Fruit fly (Drosophila melanogaster) whole organism, embryonic: Measurements from ENCODE around the gene CG14205.

Experiments
- Asciz ChIP-seq: fragments of 200-800 bp; sonication (Bioruptor generic); optimal IDR thresholded peaks from 2 replicates; lab custom pipeline; 2017; ENCODE audit warnings: missing biosample characterization, mild to moderate bottlenecking, missing genetic modification characterization, missing genetic modification reagents
- Awh ChIP-seq: fragments of 200-800 bp; sonication (Bioruptor generic); IDR thresholded peaks from 2 replicates; pipeline ENCODE4, ENCODE4 v1.3.6; 2022; ENCODE audit warnings: missing biosample characterization, missing genetic modification characterization
- BtbVII ChIP-seq: fragments of 200-800 bp; sonication (Bioruptor generic); optimal IDR thresholded peaks from 3 replicates; lab custom pipeline; 2017; ENCODE audit warnings: missing biosample characterization, mild to moderate bottlenecking, missing genetic modification characterization
- CG11247 ChIP-seq: fragments of 200-800 bp; sonication (Bioruptor generic); IDR thresholded peaks from 2 replicates; pipeline ENCODE4 v1.3.6; 2022; ENCODE audit warnings: missing biosample characterization, missing genetic modification characterization
- CG11504 ChIP-seq: fragments of 200-800 bp; sonication (Bioruptor generic); optimal IDR thresholded peaks from 3 replicates; lab custom pipeline; 2019; ENCODE audit warnings: missing biosample characterization, mild to moderate bottlenecking, missing genetic modification characterization, moderate library complexity
- CG13123 ChIP-seq: fragments of 200-800 bp; sonication (Bioruptor generic); optimal IDR thresholded peaks from 2 replicates; lab custom pipeline; 2016; ENCODE audit warnings: missing biosample characterization, missing genetic modification characterization
- CG13287 ChIP-seq: fragments of 200-800 bp; sonication (Bioruptor generic); IDR thresholded peaks from 2 replicates; pipeline ENCODE4 v1.3.6; 2022; ENCODE audit warnings: missing biosample characterization, missing genetic modification characterization; ENCODE audit not compliant: partially characterized antibody
- CG13296 ChIP-seq: fragments of 200-800 bp; sonication (Bioruptor generic); optimal IDR thresholded peaks from 3 replicates; lab custom pipeline; 2018; ENCODE audit warnings: missing biosample characterization, mild to moderate bottlenecking, missing genetic modification characterization
- CG14014 ChIP-seq: fragments of 200-800 bp; sonication (Bioruptor generic); IDR thresholded peaks from 2 replicates; pipeline ENCODE4 v1.3.6; 2022; ENCODE audit warnings: missing biosample characterization, missing genetic modification characterization
- CG14050 ChIP-seq: fragments of 200-800 bp; sonication (Bioruptor generic); IDR thresholded peaks from 3 replicates; pipeline ENCODE4 v1.3.6; 2022; ENCODE audit warnings: missing biosample characterization, missing genetic modification characterization
- CG15696 ChIP-seq: fragments of 200-800 bp; sonication (Bioruptor generic); optimal IDR thresholded peaks from 2 replicates; lab custom pipeline; 2019; ENCODE audit warnings: missing biosample characterization, mild to moderate bottlenecking, missing genetic modification characterization, moderate library complexity
- CG16813 ChIP-seq: fragments of 200-800 bp; sonication (Bioruptor generic); IDR thresholded peaks from 3 replicates; pipeline ENCODE4 v1.3.6; 2022; ENCODE audit warnings: missing biosample characterization, missing genetic modification characterization; ENCODE audit not compliant: partially characterized antibody
- CG17912 ChIP-seq: fragments of 200-800 bp; sonication (Bioruptor generic); optimal IDR thresholded peaks from 2 replicates; lab custom pipeline; 2018; ENCODE audit warnings: missing biosample characterization, mild to moderate bottlenecking, missing genetic modification characterization
- CG18262 ChIP-seq: fragments of 200-800 bp; optimal IDR thresholded peaks from 3 replicates; lab custom pipeline; 2019; ENCODE audit warnings: missing biosample characterization, mild to moderate bottlenecking, missing genetic modification characterization, moderate library complexity
- CG2120 ChIP-seq: fragments of 200-800 bp; sonication (Bioruptor generic); optimal IDR thresholded peaks from 3 replicates; lab custom pipeline; 2016; ENCODE audit warnings: missing biosample characterization, missing genetic modification characterization
- CG32532 ChIP-seq: fragments of 200-800 bp; sonication (Bioruptor generic); IDR thresholded peaks from 2 replicates; pipeline ENCODE4 v1.3.6; 2022; ENCODE audit warnings: missing biosample characterization, missing genetic modification characterization
- CG3407 ChIP-seq: fragments of 200-800 bp; sonication (Bioruptor generic); optimal IDR thresholded peaks from 2 replicates; lab custom pipeline; 2018; ENCODE audit warnings: missing biosample characterization, mild to moderate bottlenecking, missing genetic modification characterization
- CG34376 ChIP-seq: fragments of 200-800 bp; sonication (Bioruptor generic); optimal IDR thresholded peaks from 2 replicates; lab custom pipeline; 2018; ENCODE audit warnings: missing biosample characterization, mild to moderate bottlenecking, missing genetic modification characterization
- CG34422 ChIP-seq: fragments of 200-800 bp; sonication (Bioruptor generic); IDR thresholded peaks from 3 replicates; pipeline ENCODE4 v1.3.6; 2022; ENCODE audit warnings: missing biosample characterization, missing genetic modification characterization
- CG4282 ChIP-seq: fragments of 200-800 bp; sonication (Bioruptor generic); optimal IDR thresholded peaks from 2 replicates; lab custom pipeline; 2016; ENCODE audit warnings: missing biosample characterization, missing genetic modification characterization
- CG7271 ChIP-seq: fragments of 200-800 bp; sonication (Bioruptor generic); optimal IDR thresholded peaks from 2 replicates; lab custom pipeline; 2018; ENCODE audit warnings: missing biosample characterization, mild to moderate bottlenecking, missing genetic modification characterization, moderate library complexity
- CG8478 ChIP-seq: fragments of >200 bp; optimal IDR thresholded peaks from 2 replicates; lab custom pipeline; 2018
- CG9932 ChIP-seq: fragments of 200-800 bp; sonication (Bioruptor generic); IDR thresholded peaks from 2 replicates; pipeline ENCODE4 v1.3.6; 2022; ENCODE audit warnings: missing biosample characterization, missing genetic modification characterization
- Deaf1 ChIP-seq: fragments of 200-800 bp; optimal IDR thresholded peaks from 3 replicates; lab custom pipeline; 2019; ENCODE audit warnings: missing biosample characterization, mild to moderate bottlenecking, missing genetic modification characterization, moderate library complexity
- E2f1 ChIP-seq: fragments of 200-800 bp; sonication (Bioruptor generic); IDR thresholded peaks from 2 replicates; pipeline ENCODE4 v1.3.6; 2022; ENCODE audit warnings: missing biosample characterization, missing genetic modification characterization
- Ets97D ChIP-seq: fragments of 200-800 bp; sonication (Bioruptor generic); optimal IDR thresholded peaks from 3 replicates; lab custom pipeline; 2016; ENCODE audit warnings: missing biosample characterization, missing genetic modification characterization
- Med ChIP-seq: fragments of 200-800 bp; sonication (Bioruptor generic); peaks from one replicate; lab custom pipeline; 2016; ENCODE audit warnings: missing biosample characterization, missing genetic modification characterization, mild to moderate bottlenecking, inconsistent platforms, moderate library complexity
- Meics ChIP-seq: fragments of 200-800 bp; sonication (Bioruptor generic); optimal IDR thresholded peaks from 2 replicates; lab custom pipeline; 2017; ENCODE audit warnings: missing biosample characterization, mild to moderate bottlenecking, missing genetic modification characterization
- Mes4 ChIP-seq: fragments of 200-800 bp; sonication (Bioruptor generic); optimal IDR thresholded peaks from 2 replicates; lab custom pipeline; 2016; ENCODE audit warnings: missing biosample characterization, missing genetic modification characterization
- Optix ChIP-seq: fragments of 200-800 bp; sonication (Bioruptor generic); IDR thresholded peaks from 3 replicates; pipeline ENCODE4 v1.3.6; 2022; ENCODE audit warnings: missing biosample characterization, missing genetic modification characterization
- Rfx ChIP-seq: fragments of 200-800 bp; sonication (Bioruptor generic); IDR thresholded peaks from 2 replicates; pipeline ENCODE4 v1.3.6; 2022; ENCODE audit warnings: missing biosample characterization, missing genetic modification characterization
- abd-A ChIP-seq: fragments of 200-800 bp; sonication (Bioruptor generic); optimal IDR thresholded peaks from 3 replicates; lab custom pipeline; 2019; ENCODE audit warnings: missing biosample characterization, mild to moderate bottlenecking, missing genetic modification characterization, moderate library complexity
- az2 ChIP-seq: fragments of 200-800 bp; sonication (Bioruptor generic); optimal IDR thresholded peaks from 3 replicates; lab custom pipeline; 2016; ENCODE audit warnings: missing biosample characterization, missing genetic modification characterization
- cad ChIP-seq: fragments of >200 bp; optimal IDR thresholded peaks from 2 replicates; lab custom pipeline; 2017; ENCODE audit warnings: missing biosample characterization, missing genetic modification characterization
- caup ChIP-seq: fragments of 200-800 bp; sonication (Bioruptor generic); optimal IDR thresholded peaks from 3 replicates; lab custom pipeline; 2017; ENCODE audit warnings: missing biosample characterization, mild to moderate bottlenecking, missing genetic modification characterization, moderate library complexity; ENCODE audit not compliant: severe bottlenecking
- cwo ChIP-seq: fragments of 200-800 bp; sonication (Bioruptor generic); optimal IDR thresholded peaks from 3 replicates; lab custom pipeline; 2017; ENCODE audit warnings: missing biosample characterization, missing genetic modification characterization, mild to moderate bottlenecking, moderate library complexity, missing genetic modification reagents
- gt ChIP-seq: fragments of 200-800 bp; sonication (Bioruptor generic); IDR thresholded peaks from 2 replicates; pipeline ENCODE4 v1.3.6; 2022; ENCODE audit warnings: missing biosample characterization, missing genetic modification characterization
- hbn ChIP-seq: fragments of 200-800 bp; sonication (Bioruptor generic); IDR thresholded peaks from 2 replicates; pipeline ENCODE4 v1.3.6; 2022; ENCODE audit warnings: missing biosample characterization, missing genetic modification characterization; ENCODE audit not compliant: partially characterized antibody
- nerfin-2 ChIP-seq: fragments of 200-800 bp; sonication (Bioruptor generic); IDR thresholded peaks from 2 replicates; pipeline ENCODE4 v1.3.6; 2022; ENCODE audit warnings: missing biosample characterization, missing genetic modification characterization; ENCODE audit not compliant: partially characterized antibody
- phol ChIP-seq: fragments of 200-800 bp; sonication (Bioruptor generic); optimal IDR thresholded peaks from 3 replicates; lab custom pipeline; 2018; ENCODE audit warnings: missing biosample characterization, mild to moderate bottlenecking, missing genetic modification characterization, moderate library complexity
- psq ChIP-seq: fragments of 200-800 bp; sonication (Bioruptor generic); optimal IDR thresholded peaks from 2 replicates; lab custom pipeline; 2017; ENCODE audit warnings: missing biosample characterization, missing genetic modification characterization
- sd ChIP-seq: fragments of 200-800 bp; sonication (Bioruptor generic); optimal IDR thresholded peaks from 3 replicates; lab custom pipeline; 2018; ENCODE audit warnings: missing biosample characterization, mild to moderate bottlenecking, missing genetic modification characterization, moderate library complexity
- so ChIP-seq: fragments of 200-800 bp; sonication (Bioruptor generic); IDR thresholded peaks from 3 replicates; pipeline ENCODE4 v1.3.6; 2022; ENCODE audit warnings: missing biosample characterization, missing genetic modification characterization
- stc ChIP-seq: fragments of 200-800 bp; sonication (Bioruptor generic); IDR thresholded peaks from 2 replicates; pipeline ENCODE4 v1.3.6; 2022; ENCODE audit warnings: missing biosample characterization, missing genetic modification characterization
- sug ChIP-seq: fragments of 200-800 bp; optimal IDR thresholded peaks from 2 replicates; lab custom pipeline; 2019; ENCODE audit warnings: missing biosample characterization, mild to moderate bottlenecking, missing genetic modification characterization, moderate library complexity
- tx ChIP-seq: fragments of 200-800 bp; sonication (Bioruptor generic); optimal IDR thresholded peaks from 2 replicates; lab custom pipeline; 2016; ENCODE audit warnings: missing biosample characterization, missing genetic modification characterization
- unc-4 ChIP-seq: fragments of 200-800 bp; sonication (Bioruptor generic); IDR thresholded peaks from 2 replicates; pipeline ENCODE4 v1.3.6; 2022; ENCODE audit warnings: missing biosample characterization, missing genetic modification characterization; ENCODE audit not compliant: partially characterized antibody
- unpg ChIP-seq: fragments of 200-800 bp; sonication (Bioruptor generic); optimal IDR thresholded peaks from 3 replicates; lab custom pipeline; 2018; ENCODE audit warnings: missing biosample characterization, mild to moderate bottlenecking, missing genetic modification characterization, moderate library complexity

CG14205 gene

dm6 chrX:19604997-19605396 lies 12.6 kb downstream of the CG14205 start, which contains the start of gene CG14207 (continued):
- TF ChIP-seq Asciz (GFP tag; lab: Kevin White, UChicago) = no peak
- no peak for TF ChIP-seq E2f1 (GFP tag; lab: Robert Waterston, UW)
- TF ChIP-seq cwo (GFP tag; lab: Kevin White, UChicago) = no peak
- TF ChIP-seq sug = no peak
- TF ChIP-seq unpg (GFP tag; lab: Kevin White, UChicago) = peak; percentile 6
- TF ChIP-seq Mes4 (GFP tag; lab: Kevin White, UChicago) = no peak
- TF ChIP-seq CG11504 (tag; lab: Kevin White, UChicago) = peak; percentile 31
- TF ChIP-seq Optix (GFP tag; lab: Robert Waterston, UW) = no peak
- peak; percentile 62; the same call in 2 of the 3 replicates for TF ChIP-seq CG16813 (GFP tag; lab: Robert Waterston, UW)
- no peak for TF ChIP-seq Awh
- no peak for TF ChIP-seq tx (GFP tag; lab: Kevin White, UChicago)
- peak; percentile 40 for TF ChIP-seq CG13296 (GFP tag; lab: Kevin White, UChicago)
- TF ChIP-seq stc (GFP tag; lab: Robert Waterston, UW) = no peak
- no peak for TF ChIP-seq phol (tag; lab: Kevin White, UChicago)
- no peak for TF ChIP-seq CG8478
- peak; percentile 49 for TF ChIP-seq caup (GFP tag; lab: Kevin White, UChicago)
- peak; percentile 83 for TF ChIP-seq Med
- no peak for TF ChIP-seq gt (GFP tag; lab: Robert Waterston, UW)
- TF ChIP-seq CG2120 (GFP tag; lab: Kevin White, UChicago) = no peak
- peak; percentile 4 for TF ChIP-seq sd
- TF ChIP-seq CG32532 = peak; percentile 9; the same call in 1 of the 2 replicates
- peak; percentile 29; the same call in 1 of the 2 replicates for TF ChIP-seq CG9932 (GFP tag; lab: Robert Waterston, UW)
- no peak for TF ChIP-seq CG15696
- peak; percentile 39 for TF ChIP-seq abd-A (tag; lab: Kevin White, UChicago)
- peak; percentile 67 for TF ChIP-seq unc-4 (GFP tag; lab: Robert Waterston, UW)
- TF ChIP-seq Ets97D = peak; percentile 41
- TF ChIP-seq CG14050 (GFP tag; lab: Robert Waterston, UW) = no peak
- peak; percentile 57; the same call in 1 of the 2 replicates for TF ChIP-seq hbn (GFP tag; lab: Robert Waterston, UW)
- peak; percentile 30; the same call in 1 of the 2 replicates for TF ChIP-seq CG11247 (GFP tag; lab: Robert Waterston, UW)
- no peak for TF ChIP-seq cad (GFP tag; lab: Kevin White, UChicago)
- no peak for TF ChIP-seq psq
- peak; percentile 10 for TF ChIP-seq Deaf1 (tag; lab: Kevin White, UChicago)
- 0 out of 3 replicates have a peak, but pooled peaks have one; percentile 29 for TF ChIP-seq CG34422 (GFP tag; lab: Robert Waterston, UW)
- no peak for TF ChIP-seq CG7271 (tag; lab: Kevin White, UChicago)
- TF ChIP-seq az2 (GFP tag; lab: Kevin White, UChicago) = no peak
- peak; percentile 80 for TF ChIP-seq CG13287
- TF ChIP-seq CG18262 (tag; lab: Kevin White, UChicago) = no peak
- peak; percentile 35; the same call in 1 of the 2 replicates for TF ChIP-seq Rfx
- TF ChIP-seq CG4282 (GFP tag; lab: Kevin White, UChicago) = no peak
- TF ChIP-seq CG17912 (GFP tag; lab: Kevin White, UChicago) = no peak
- TF ChIP-seq so (GFP tag; lab: Robert Waterston, UW) = peak; percentile 37; the same call in 1 of the 3 replicates
- no peak for TF ChIP-seq CG3407 (GFP tag; lab: Kevin White, UChicago)
- peak; percentile 8 for TF ChIP-seq Meics (GFP tag; lab: Kevin White, UChicago)
- no peak for TF ChIP-seq CG13123 (GFP tag; lab: Kevin White, UChicago)
- TF ChIP-seq nerfin-2 (GFP tag; lab: Robert Waterston, UW) = peak; percentile 83
- TF ChIP-seq BtbVII (GFP tag; lab: Kevin White, UChicago) = no peak
- peak; percentile 35; the same call in 1 of the 2 replicates for TF ChIP-seq CG14014 (GFP tag; lab: Robert Waterston, UW)
- peak; percentile 43 for TF ChIP-seq CG34376 (GFP tag; lab: Kevin White, UChicago)
- TF ChIP-seq, all 482 proteins: peak for 143
